Worm (Caenorhabditis elegans) whole organism, L4/young adult: ENCODE results near the gene arx-3.

Experiments
- W03F9.2 ChIP-seq: fragments of 150-350 bp; optimal IDR thresholded peaks from 2 replicates; lab custom pipeline; 2014; ENCODE audit warnings: missing biosample characterization, missing genetic modification characterization
- him-1 ChIP-seq: sonication (generic microtip); optimal IDR thresholded peaks from 2 replicates; lab custom pipeline; 2016; ENCODE audit warnings: missing genotype, missing genetic modification reagents, missing genetic modification characterization, missing compliant biosample characterization

- TF ChIP-seq him-1 (tag; lab: Kevin White, UChicago): no peak
- TF ChIP-seq W03F9.2: no peak
These were observed 17.3 kb downstream of the arx-3 start, which contains the start of gene Y79H2A.4 for ce11 chrIII:12040999-12041398.
